Fruit fly (Drosophila melanogaster): ENCODE data around the gene CG18622.
"Not testable (repeated sequence)": the region's sequence is repeated elsewhere in the genome, so short reads cannot be mapped to it uniquely, and the experiment has no call there.

CG18622 gene

DNA sequence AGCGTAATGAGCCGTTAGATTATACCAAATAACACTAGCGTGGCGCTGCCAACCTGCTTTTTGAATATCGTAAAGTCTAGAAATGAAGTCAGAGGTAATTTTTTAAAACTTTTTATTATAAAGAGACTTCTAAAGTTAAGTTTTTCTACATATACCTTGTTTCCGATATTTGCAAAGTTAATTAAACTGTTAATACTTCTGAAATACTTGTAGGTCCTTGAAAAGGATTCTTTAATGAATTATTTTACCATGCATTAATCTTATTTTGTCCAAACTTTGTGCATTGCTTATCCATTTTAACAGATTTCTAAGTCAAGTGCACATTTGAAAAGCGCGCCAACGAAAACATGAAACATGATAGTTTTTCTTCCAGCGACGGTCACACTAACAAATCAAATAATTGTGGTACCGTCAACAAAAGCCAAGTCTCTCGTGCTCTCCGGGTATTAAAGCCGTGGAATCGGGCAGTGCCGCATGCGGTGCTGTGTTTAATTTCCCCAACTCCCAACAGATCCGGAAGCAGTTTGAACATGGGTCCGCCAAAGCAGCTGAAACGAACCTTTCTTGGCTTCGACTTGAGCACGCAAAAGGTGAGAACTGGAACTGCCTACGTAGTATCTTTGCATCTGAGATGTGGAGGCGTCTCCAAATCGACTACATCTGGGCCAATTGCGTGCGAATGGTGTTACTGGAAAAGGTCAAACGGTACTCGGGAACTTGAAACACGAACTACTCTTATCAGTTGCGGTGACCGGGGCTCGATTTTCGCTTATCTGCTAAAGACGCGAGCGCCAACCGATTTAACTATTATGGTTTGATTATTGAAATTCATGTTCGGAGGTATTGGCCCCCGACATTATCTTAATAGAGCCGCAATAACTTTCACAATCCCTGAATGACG, 8.8 kb upstream of the CG18622 start, which contains the start of the genes EMC2A and CG3534:
Gene EMC2A, minus strand, starts transcription at position 13 of the 901 bp plus-strand sequence.
Gene CG3534, plus strand, starts transcription at position 388 of the 901 bp plus-strand sequence.
- TF ChIP-seq CG17801 (GFP tag; optimal IDR thresholded peaks at IDR 0.05; ENCODE audit: partially characterized antibody): no peak

DNA sequence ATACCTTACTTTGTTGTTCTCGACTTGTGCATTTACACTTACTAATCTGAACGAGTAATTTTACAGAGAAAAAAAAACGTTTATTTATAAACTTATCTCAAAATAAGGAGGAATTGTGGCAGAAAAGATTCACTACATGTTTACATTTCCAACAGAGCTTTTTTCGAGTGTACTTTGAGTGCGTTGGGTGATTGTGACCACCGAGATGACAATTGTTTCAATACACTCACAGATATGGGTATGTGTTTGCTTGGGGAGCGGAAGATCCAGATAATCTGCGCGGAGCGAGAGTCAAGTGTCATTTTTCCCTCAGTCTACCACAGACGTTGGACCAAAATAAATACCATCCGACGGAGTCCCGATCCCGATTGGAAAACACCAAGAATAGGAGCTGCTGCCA, 5.2 kb upstream of the CG18622 start, which contains the start of gene CG31274:
Gene CG31274, plus strand, starts transcription at position 301 of the 400 bp plus-strand sequence.
- TF ChIP-seq CG17801 (GFP tag; optimal IDR thresholded peaks at IDR 0.05; ENCODE audit: partially characterized antibody): not testable (repeated sequence)

DNA sequence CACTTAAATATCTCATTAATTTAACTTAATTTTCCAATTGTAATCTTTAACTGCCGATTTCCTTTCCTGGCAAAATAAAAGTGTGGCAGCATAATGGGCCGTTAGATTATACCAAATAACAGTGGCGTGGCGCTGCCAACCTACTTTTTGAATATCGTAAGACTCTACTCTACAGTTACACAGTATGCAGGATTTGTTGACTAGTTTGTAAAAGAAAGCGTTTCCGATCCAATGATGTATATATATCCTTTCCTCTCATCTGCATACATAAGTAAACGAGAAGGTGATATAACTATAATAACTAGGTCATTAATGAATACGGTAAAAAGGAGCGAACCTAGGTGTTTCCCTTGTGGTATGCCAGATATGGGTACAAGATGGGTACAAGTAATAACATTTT, 4.2 kb upstream of the CG18622 start, which contains the start of gene EMC2B:
Gene EMC2B, minus strand, starts transcription at position 98 of the 400 bp plus-strand sequence.
- TF ChIP-seq CG17801 (GFP tag; optimal IDR thresholded peaks at IDR 0.05; ENCODE audit: partially characterized antibody): no peak

DNA sequence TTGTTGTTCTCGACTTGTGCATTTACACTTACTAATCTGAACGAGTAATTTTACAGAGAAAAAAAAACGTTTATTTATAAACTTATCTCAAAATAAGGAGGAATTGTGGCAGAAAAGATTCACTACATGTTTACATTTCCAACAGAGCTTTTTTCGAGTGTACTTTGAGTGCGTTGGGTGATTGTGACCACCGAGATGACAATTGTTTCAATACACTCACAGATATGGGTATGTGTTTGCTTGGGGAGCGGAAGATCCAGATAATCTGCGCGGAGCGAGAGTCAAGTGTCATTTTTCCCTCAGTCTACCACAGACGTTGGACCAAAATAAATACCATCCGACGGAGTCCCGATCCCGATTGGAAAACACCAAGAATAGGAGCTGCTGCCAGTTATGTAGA, 982 bp upstream of the CG18622 start, which contains the start of gene MESK4:
Gene MESK4, plus strand, starts transcription at position 301 of the 400 bp plus-strand sequence.
- not testable (repeated sequence) for TF ChIP-seq CG17801 (GFP tag; optimal IDR thresholded peaks at IDR 0.05; ENCODE audit: partially characterized antibody)

DNA sequence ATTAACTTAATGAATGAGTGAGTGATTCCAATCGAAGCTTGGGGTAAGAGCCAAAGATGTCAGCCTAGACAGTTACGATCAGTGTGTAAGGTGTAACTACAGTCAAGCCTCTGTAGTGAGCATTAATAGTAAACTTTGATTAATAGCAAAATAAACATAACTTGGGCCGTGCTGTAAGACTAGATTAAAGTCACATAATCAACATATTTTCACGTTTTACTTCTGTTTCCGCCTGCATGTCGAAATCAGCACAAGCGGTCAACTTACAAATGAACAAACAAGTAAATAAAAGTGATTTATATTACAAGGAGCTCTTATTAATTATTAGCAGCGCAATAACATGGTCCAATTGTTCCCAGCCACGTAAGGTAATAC, 379 bp upstream of the CG18622 start:
- no peak for TF ChIP-seq CG17801 (GFP tag; optimal IDR thresholded peaks at IDR 0.05; ENCODE audit: partially characterized antibody)

DNA sequence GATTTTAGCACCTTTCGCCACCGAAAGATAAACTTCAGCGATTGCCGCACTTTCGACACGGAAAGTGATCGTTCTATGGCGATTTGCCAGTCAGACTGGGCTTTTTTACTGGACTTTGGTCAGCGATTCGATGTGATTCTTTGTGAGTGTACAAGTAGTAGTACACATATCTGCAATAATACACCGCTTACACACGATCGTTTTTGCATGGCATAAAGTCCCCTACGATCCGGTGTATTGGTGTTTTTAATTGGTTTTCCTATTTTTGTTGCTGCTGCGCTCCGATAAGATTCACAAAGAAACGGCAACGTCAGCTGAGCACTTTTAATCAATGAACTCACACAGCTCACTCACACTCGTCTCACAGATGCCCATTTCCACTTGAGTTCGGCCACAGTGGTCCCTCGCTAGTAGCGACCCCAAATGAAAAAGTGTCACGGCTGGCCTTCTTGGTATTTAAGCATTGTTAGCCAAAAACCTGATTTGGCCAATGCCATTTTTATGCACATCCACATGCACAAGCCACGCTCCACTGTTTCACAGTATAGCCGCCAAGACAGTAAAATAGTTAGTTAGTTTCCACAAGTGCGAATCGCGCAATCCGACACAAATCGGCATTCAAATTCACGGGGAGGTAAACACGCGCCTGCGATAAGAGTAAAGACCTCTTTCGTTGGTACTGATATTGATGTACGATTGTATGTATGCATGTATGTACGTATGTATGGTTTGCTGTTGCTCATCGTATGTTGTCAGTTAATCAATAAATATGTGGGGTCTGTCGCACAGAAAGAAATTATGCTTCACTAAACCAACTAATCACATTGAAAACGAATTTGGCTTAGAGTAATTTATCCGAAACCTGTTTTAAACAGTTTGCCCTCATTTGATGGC, 1.1 kb downstream of the CG18622 start:
- TF ChIP-seq CG17801 (GFP tag; optimal IDR thresholded peaks at IDR 0.05; ENCODE audit: partially characterized antibody): peak; percentile 91

DNA sequence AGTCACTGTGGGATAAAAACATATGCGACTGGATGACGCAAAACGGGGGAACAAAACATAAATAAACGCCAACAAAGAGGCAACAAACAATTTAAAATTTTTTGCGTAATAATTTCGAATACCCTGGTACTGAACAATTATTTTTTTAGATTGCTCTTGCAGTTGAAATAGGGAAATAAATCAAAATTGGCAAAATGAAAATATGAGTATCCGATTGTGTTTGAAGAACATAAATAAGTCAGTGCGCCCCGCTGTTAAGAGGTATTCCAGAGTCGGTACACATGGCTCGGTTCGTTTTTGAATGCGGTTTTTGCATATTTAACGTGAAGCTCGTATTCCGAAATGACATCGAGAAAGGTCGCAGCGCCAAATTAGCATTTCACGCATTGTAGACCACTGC, 2.0 kb downstream of the CG18622 start:
- TF ChIP-seq CG17801 (GFP tag; optimal IDR thresholded peaks at IDR 0.05; ENCODE audit: partially characterized antibody): no peak

DNA sequence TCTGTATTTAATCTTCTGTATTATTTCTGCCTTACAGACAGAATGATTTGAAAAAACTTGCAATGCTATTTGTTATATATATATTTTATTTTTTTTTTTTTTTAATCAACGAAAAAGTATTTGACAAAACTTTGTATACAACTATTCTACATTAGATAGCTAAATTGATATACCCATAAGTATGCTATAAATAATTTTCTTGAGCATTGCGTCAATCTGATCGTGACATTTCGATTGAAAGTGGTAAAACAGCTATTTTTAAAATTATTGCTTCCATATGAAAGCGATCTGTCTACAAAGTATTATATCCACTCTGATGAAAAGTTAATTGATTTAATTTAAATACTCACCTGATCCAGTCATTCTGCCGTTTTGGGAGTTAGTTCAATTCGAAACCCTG, 3.3 kb downstream of the CG18622 start:
- TF ChIP-seq CG17801 (GFP tag; optimal IDR thresholded peaks at IDR 0.05; ENCODE audit: partially characterized antibody): no peak

DNA sequence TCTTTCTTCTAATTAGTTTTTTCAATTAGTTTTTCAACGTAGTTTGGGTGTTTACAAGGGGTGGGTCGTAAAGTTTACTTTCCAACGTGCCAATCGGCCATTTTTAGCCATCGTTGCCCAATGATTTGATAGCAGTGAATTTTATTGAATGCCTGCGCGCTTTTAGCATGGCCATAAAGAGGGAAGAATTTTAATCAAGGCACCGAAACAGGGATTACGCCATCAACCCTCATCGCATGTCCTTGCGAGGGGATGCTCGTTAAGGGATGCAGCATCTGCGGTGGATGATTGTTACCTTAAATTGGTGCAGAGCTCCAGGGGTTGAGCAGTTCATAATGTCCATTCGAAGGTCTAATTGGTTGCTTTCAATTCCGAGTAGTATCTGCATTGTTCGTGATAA, 4.5 kb downstream of the CG18622 start:
- no peak for TF ChIP-seq CG17801 (GFP tag; optimal IDR thresholded peaks at IDR 0.05; ENCODE audit: partially characterized antibody)

DNA sequence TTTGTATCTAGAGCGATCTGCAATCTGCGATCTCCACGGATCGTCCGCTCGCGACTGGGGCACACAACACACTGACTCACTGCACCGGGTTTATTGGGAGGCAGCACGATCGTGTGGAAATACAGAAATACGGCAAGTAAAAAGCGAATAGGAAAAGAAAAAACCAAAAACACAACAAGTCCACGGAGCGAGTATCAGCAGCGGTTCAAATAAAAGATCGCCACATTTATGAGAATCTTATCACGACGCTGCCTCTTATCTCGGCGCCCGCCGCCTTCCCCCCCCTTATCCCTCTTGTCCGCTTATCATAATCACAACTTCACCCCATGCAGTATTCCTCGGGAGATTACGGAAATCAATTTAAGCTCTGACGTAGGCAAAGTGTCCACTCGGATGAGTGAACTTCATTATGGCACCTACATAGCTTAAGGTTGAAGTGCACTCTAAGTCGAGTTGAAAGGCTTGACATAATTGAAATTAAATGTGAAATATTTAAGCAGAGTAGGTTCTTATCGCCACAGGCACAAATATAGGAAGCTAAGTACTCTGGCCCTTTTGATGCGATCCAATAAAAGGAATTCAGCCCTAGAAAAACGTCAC, 5.3 kb downstream of the CG18622 start, which contains the start of gene AhcyL2:
Gene AhcyL2, minus strand, starts transcription at position 51 of the 600 bp plus-strand sequence.
- TF ChIP-seq CG17801 (GFP tag; optimal IDR thresholded peaks at IDR 0.05; ENCODE audit: partially characterized antibody): no peak

DNA sequence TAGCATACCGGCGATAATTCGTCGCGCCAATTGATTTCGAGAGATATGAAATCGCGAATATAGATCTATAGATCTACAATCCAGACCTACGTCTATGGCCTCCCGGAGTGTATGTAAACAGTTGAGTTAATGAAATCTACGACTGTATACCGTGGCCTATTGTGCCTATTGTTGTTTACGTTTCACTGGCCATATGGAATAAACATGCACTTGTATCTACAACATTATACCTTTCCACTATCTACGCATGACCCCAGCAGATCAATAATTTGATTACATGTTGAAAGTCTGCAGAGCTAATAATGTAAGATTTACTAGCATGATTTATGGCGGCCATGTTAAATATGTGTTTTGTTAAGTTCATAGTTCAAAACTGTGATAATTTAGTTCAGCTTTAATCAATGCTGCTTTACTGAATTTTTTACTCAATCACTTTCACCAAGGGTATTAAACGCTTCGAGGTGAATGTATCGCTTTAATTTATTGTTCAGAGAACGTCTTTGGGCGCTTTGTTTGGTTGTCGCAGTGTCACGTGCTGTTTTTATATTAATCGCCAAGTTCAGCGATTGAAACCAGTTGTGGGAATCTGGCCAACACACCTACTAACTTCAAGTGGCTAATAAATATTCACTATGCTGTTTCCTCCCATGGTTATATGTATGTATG, 6.4 kb downstream of the CG18622 start:
- no peak for TF ChIP-seq CG17801 (GFP tag; optimal IDR thresholded peaks at IDR 0.05; ENCODE audit: partially characterized antibody)

DNA sequence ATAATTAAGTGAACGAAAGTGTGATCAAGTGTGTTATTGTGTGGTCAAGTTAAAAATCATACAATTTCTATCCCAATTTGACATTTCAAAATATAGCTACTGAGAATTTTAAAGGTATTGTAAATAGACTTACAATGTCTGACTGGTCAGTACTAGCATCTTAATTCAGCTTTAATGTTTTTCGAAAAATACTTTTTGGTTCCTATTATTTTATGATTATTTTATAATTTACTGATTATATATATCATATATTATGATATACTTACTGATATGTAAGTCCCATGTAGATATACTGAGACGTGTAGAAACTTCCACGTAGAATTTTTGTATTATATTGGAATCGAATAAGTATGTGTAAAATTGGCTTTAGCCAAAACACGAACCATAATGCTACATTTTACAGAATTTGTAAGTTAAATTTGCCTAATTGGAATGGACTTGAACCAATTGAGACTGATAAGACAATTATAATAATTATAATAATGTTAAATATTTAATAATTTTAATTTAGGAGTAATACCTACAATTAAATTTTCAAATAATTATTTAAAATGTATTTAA, 9.7 kb downstream of the CG18622 start, which contains the start of gene Actn3:
Gene Actn3, minus strand, starts transcription at position 51 of the 561 bp plus-strand sequence.
- no peak for TF ChIP-seq CG17801 (GFP tag; optimal IDR thresholded peaks at IDR 0.05; ENCODE audit: partially characterized antibody)

DNA sequence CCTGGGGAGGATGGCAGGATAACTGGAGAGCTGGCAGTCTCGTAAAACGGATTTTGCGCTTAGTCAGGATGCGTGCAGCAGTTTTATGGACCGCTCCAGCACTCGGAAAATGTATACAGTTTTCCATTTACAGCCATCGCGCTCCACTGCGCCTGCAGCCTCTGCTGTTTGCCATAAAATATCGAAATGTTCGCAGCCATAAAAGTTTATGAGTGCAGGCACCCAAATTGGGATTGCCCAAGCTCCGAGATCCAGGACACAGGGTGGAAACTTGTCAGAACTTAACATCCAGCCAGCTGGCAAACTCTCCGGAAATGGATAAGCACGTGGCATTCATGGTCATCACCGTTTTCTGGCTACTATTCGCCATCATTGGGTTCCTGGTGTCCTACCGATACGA, 12.6 kb downstream of the CG18622 start, which contains the start of gene VhaM9.7-d:
Gene VhaM9.7-d, plus strand, starts transcription at position 301 of the 400 bp plus-strand sequence.
- TF ChIP-seq CG17801 (GFP tag; optimal IDR thresholded peaks at IDR 0.05; ENCODE audit: partially characterized antibody): no peak

DNA sequence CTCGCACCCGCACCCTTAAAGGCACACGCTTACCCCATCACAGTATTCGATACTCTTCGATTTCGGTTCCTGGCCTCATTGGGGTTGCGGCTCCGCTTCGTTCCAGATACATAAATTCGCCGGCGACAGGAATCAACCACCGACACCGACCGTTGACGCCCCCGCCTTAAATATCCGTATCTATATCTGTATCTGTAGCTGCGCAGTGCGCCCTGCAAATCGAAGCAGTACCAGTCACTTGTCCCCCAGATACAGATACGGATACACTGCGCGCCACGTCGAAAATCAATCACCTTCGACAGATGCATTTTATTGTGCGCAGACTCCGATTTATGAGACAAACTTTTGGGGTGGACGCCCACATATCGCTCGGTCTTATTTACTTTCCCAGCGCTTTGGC, 15.0 kb downstream of the CG18622 start:
- no peak for TF ChIP-seq CG17801 (GFP tag; optimal IDR thresholded peaks at IDR 0.05; ENCODE audit: partially characterized antibody)

All from ovary, adult (tissue).